Worm (Caenorhabditis elegans): ENCODE measurements around the gene repo-1.

The repo-1 gene

ce11 chrIV:12084178-12084577, at the start of gene repo-1:
TSS of gene repo-1 (plus strand) at chrIV:12084478.
- TF ChIP-seq dao-5 (tag; optimal IDR thresholded peaks at IDR 0.05), result no peak
- no peak for TF ChIP-seq him-1 (tag; optimal IDR thresholded peaks at IDR 0.05)
- no peak for TF ChIP-seq W03F9.2 (tag; optimal IDR thresholded peaks at IDR 0.05)

ce11 chrIV:12034776-12035175, 49.5 kb upstream of the repo-1 start:
- TF ChIP-seq him-1 (tag; optimal IDR thresholded peaks at IDR 0.05), result no peak
- no peak for TF ChIP-seq dao-5 (tag; optimal IDR thresholded peaks at IDR 0.05)
- TF ChIP-seq W03F9.2 (tag; optimal IDR thresholded peaks at IDR 0.05), result no peak

- TF ChIP-seq him-1 (tag; optimal IDR thresholded peaks at IDR 0.05) (no peak), dao-5 (tag; optimal IDR thresholded peaks at IDR 0.05) (no peak), W03F9.2 (tag; optimal IDR thresholded peaks at IDR 0.05) (no peak)
Observed at ce11 chrIV:12035422-12035821, 48.9 kb upstream of the repo-1 start.

DNA sequence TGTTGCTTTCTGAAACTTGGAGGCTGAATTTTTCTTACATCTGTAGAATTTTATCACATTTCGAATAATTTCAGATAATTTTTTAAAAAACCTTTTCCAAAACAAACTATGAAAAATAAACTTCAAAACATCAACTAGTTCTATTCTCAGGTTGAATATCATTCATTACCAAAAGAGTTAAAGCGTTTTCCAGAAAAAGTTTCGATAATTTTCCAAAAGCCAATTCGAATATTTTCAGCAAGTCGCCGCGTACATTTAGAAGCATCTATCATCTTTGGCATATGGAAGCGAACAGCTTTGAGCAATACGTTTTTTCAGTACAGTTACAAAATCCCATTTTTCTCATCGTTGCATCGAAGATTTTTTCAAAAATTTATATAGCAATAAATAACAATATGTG, 47.4 kb upstream of the repo-1 start:
- TF ChIP-seq him-1 (tag; optimal IDR thresholded peaks at IDR 0.05) (no peak), W03F9.2 (tag; optimal IDR thresholded peaks at IDR 0.05) (peak; percentile 39)

- no peak for TF ChIP-seq dao-5 (tag; optimal IDR thresholded peaks at IDR 0.05)
- TF ChIP-seq W03F9.2 (tag; optimal IDR thresholded peaks at IDR 0.05), result no peak
- no peak for TF ChIP-seq him-1 (tag; optimal IDR thresholded peaks at IDR 0.05)
Observed at ce11 chrIV:12040431-12040830, 43.8 kb upstream of the repo-1 start.

DNA sequence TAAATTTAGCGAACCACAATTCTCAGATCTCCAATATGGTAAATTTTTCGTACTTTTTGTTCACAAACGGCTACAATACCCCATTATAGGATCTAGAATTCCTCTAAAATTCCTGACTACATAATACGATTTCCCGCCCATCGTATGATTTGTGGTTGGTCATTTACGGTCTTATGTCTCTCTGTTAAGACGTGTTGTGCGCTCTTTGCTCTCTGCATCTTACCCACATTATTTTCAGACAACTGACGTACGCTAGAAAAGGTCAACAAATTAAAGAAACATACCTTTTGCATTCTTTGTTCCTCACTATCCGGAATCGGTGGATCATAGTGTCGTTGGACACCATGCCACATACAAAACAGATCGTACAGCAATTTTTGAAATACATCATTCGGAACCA, 41.2 kb upstream of the repo-1 start:
- TF ChIP-seq him-1 (tag; optimal IDR thresholded peaks at IDR 0.05) (no peak), dao-5 (tag; optimal IDR thresholded peaks at IDR 0.05) (no peak), W03F9.2 (tag; optimal IDR thresholded peaks at IDR 0.05) (no peak)

ce11 chrIV:12044844-12045738, 39.2 kb upstream of the repo-1 start:
- TF ChIP-seq him-1 (tag; optimal IDR thresholded peaks at IDR 0.05), result no peak
- no peak for TF ChIP-seq dao-5 (tag; optimal IDR thresholded peaks at IDR 0.05)
- no peak for TF ChIP-seq W03F9.2 (tag; optimal IDR thresholded peaks at IDR 0.05)

- TF ChIP-seq him-1 (tag; optimal IDR thresholded peaks at IDR 0.05), result no peak
- no peak for TF ChIP-seq dao-5 (tag; optimal IDR thresholded peaks at IDR 0.05)
- TF ChIP-seq W03F9.2 (tag; optimal IDR thresholded peaks at IDR 0.05), result no peak
Observed at ce11 chrIV:12046524-12047203, 37.6 kb upstream of the repo-1 start, which contains the start of gene T12G3.2. TSS of gene T12G3.2 (minus strand) at chrIV:12046967.

- TF ChIP-seq him-1 (tag; optimal IDR thresholded peaks at IDR 0.05) (no peak), dao-5 (tag; optimal IDR thresholded peaks at IDR 0.05) (no peak), W03F9.2 (tag; optimal IDR thresholded peaks at IDR 0.05) (no peak)
Observed at ce11 chrIV:12047552-12048347, 36.5 kb upstream of the repo-1 start, which contains the start of gene T12G3.4. TSS of gene T12G3.4 (plus strand) at chrIV:12048256.

- TF ChIP-seq him-1 (tag; optimal IDR thresholded peaks at IDR 0.05), result no peak
- TF ChIP-seq W03F9.2 (tag; optimal IDR thresholded peaks at IDR 0.05), result peak; percentile 45
- no peak for TF ChIP-seq dao-5 (tag; optimal IDR thresholded peaks at IDR 0.05)
Observed at ce11 chrIV:12051049-12051792, 33.1 kb upstream of the repo-1 start, which contains the start of the genes bre-5 and spt-5. TSS of gene bre-5 (minus strand) at chrIV:12051215. TSS of gene spt-5 (plus strand) at chrIV:12051491.

DNA sequence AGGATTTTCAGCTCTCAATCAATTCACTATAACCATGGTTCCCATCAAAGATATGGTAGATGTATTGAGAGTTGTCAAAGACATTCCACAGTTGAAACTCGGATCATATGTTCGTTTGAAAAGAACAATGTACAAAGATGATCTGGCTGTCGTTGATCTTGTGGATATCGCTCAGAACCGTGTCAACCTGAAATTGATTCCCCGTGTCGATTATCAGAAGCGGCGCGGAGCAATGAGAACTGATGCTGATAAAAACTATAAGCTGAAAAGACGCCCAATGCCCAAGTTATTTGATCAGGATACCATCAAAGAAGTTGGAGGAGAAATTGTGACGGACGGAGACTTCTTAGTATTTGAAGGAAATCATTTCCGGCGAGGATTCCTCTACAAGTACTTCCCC, 31.8 kb upstream of the repo-1 start:
- TF ChIP-seq dao-5 (tag; optimal IDR thresholded peaks at IDR 0.05), result no peak
- TF ChIP-seq W03F9.2 (tag; optimal IDR thresholded peaks at IDR 0.05), result no peak
- TF ChIP-seq him-1 (tag; optimal IDR thresholded peaks at IDR 0.05), result no peak

- TF ChIP-seq W03F9.2 (tag; optimal IDR thresholded peaks at IDR 0.05), result no peak
Observed at ce11 chrIV:12056603-12057002, 27.7 kb upstream of the repo-1 start, which contains the start of gene K08E4.2. TSS of gene K08E4.2 (minus strand) at chrIV:12056656.

ce11 chrIV:12057508-12057907, 26.8 kb upstream of the repo-1 start, which contains the start of gene K08E4.3:
TSS of gene K08E4.3 (plus strand) at chrIV:12057742.
- TF ChIP-seq him-1 (tag; optimal IDR thresholded peaks at IDR 0.05) (no peak), W03F9.2 (tag; optimal IDR thresholded peaks at IDR 0.05) (no peak), dao-5 (tag; optimal IDR thresholded peaks at IDR 0.05) (no peak)

All from whole organism, L4/young adult.